Worm (Caenorhabditis elegans): ENCODE data around the gene efl-1.

efl-1 gene

ce11 chrV:16974919-16975318 lies 9.4 kb upstream of the efl-1 start, which contains the start of gene srx-54:
Gene srx-54, plus strand, starts transcription at chrV:16975219.
- TF ChIP-seq nhr-84 (tag; optimal IDR thresholded peaks at IDR 0.05) (no peak), sptf-1 (tag; optimal IDR thresholded peaks at IDR 0.05) (no peak), zag-1 (tag; optimal IDR thresholded peaks at IDR 0.05) (no peak), nhr-90 (tag; optimal IDR thresholded peaks at IDR 0.05; ENCODE audit: poor library complexity) (no peak), zip-4 (GFP tag; optimal IDR thresholded peaks at IDR 0.05) (no peak), tbx-2 (tag; optimal IDR thresholded peaks at IDR 0.05) (no peak), nhr-19 (GFP tag; conservative IDR thresholded peaks at IDR 0.05) (no peak), F16B12.6 (tag; optimal IDR thresholded peaks at IDR 0.05) (no peak), C34B4.2 (tag; optimal IDR thresholded peaks at IDR 0.05) (no peak), alr-1 (tag; optimal IDR thresholded peaks at IDR 0.05; ENCODE audit: borderline replicate concordance) (no peak), ets-5 (GFP tag; IDR thresholded peaks at IDR 0.05) (no peak), hlh-17 (GFP tag; optimal IDR thresholded peaks at IDR 0.05; ENCODE audit: borderline replicate concordance) (no peak), unc-62 (GFP tag; optimal IDR thresholded peaks at IDR 0.05) (no peak), aly-2 (tag; optimal IDR thresholded peaks at IDR 0.05) (no peak), ceh-63 (GFP tag; optimal IDR thresholded peaks at IDR 0.05) (no peak), nhr-28 (tag; optimal IDR thresholded peaks at IDR 0.05) (no peak)

ce11 chrV:16973338-16973737 lies 7.9 kb upstream of the efl-1 start:
- no peak for TF ChIP-seq unc-130 (tag; optimal IDR thresholded peaks at IDR 0.05)
- TF ChIP-seq nhr-28 (tag; optimal IDR thresholded peaks at IDR 0.05) = no peak
- TF ChIP-seq fkh-10 (GFP tag; optimal IDR thresholded peaks at IDR 0.05) = no peak
- TF ChIP-seq ceh-90 (tag; optimal IDR thresholded peaks at IDR 0.05) = no peak
- no peak for TF ChIP-seq ztf-4 (tag; optimal IDR thresholded peaks at IDR 0.05)
- no peak for TF ChIP-seq nhr-71 (tag; optimal IDR thresholded peaks at IDR 0.05)
- TF ChIP-seq C04F5.9 (tag; optimal IDR thresholded peaks at IDR 0.05) = no peak
- TF ChIP-seq tlp-1 (tag; optimal IDR thresholded peaks at IDR 0.05) = no peak
- no peak for TF ChIP-seq fos-1 (tag; optimal IDR thresholded peaks at IDR 0.05)
- TF ChIP-seq pqm-1 (tag; optimal IDR thresholded peaks at IDR 0.05) = no peak
- TF ChIP-seq ceh-82 (tag; optimal IDR thresholded peaks at IDR 0.05) = no peak
- TF ChIP-seq fkh-8 (tag; optimal IDR thresholded peaks at IDR 0.05) = no peak
- TF ChIP-seq ets-5 (GFP tag; IDR thresholded peaks at IDR 0.05) = no peak

ce11 chrV:16972134-16972533 lies 6.7 kb upstream of the efl-1 start, which contains the start of gene srh-119:
Gene srh-119, plus strand, starts transcription at chrV:16972434.
- TF ChIP-seq unc-30 (tag; optimal IDR thresholded peaks at IDR 0.05) (no peak), ceh-8 (GFP tag; optimal IDR thresholded peaks at IDR 0.05) (no peak), zip-4 (GFP tag; optimal IDR thresholded peaks at IDR 0.05) (no peak), ceh-63 (GFP tag; optimal IDR thresholded peaks at IDR 0.05) (no peak), lin-39 (tag; optimal IDR thresholded peaks at IDR 0.05) (no peak), lin-15B (tag; optimal IDR thresholded peaks at IDR 0.05) (no peak), skn-1 (tag; optimal IDR thresholded peaks at IDR 0.05) (no peak), ceh-88 (GFP tag; IDR thresholded peaks at IDR 0.05) (no peak), nhr-28 (tag; optimal IDR thresholded peaks at IDR 0.05) (no peak), nhr-237 (tag; optimal IDR thresholded peaks at IDR 0.05) (no peak)

- TF ChIP-seq efl-1 (optimal IDR thresholded peaks at IDR 0.05) = peak; percentile 29 to 64
- peak in 1 of 2 experiments; percentile 94 for TF ChIP-seq efl-1 (GFP tag; optimal IDR thresholded peaks at IDR 0.05 in 1 of 2)
- TF ChIP-seq skn-1 (tag; optimal IDR thresholded peaks at IDR 0.05) = peak; percentile 15
- TF ChIP-seq unc-62 (GFP tag; optimal IDR thresholded peaks at IDR 0.05) = no peak
- TF ChIP-seq lin-35 (GFP tag; optimal IDR thresholded peaks at IDR 0.05) = peak in 1 of 2 experiments; percentile 54
- TF ChIP-seq dpl-1 (GFP tag; optimal IDR thresholded peaks at IDR 0.05) = peak in 2 of 3 experiments; percentile 27 to 31
- no peak for TF ChIP-seq efl-3 (GFP tag; optimal IDR thresholded peaks at IDR 0.05)
- no peak for TF ChIP-seq tlp-1 (tag; optimal IDR thresholded peaks at IDR 0.05)
Observed at ce11 chrV:16966636-16967035, 1.2 kb upstream of the efl-1 start, which contains the start of gene fbxa-90. Gene fbxa-90, plus strand, starts transcription at chrV:16966814.
